Worm (Caenorhabditis elegans) whole organism, L1 larva: ENCODE results near the gene scl-21.

Source experiments
- C16A3.4 ChIP-seq: fragments of 150-350 bp; optimal IDR thresholded peaks from 2 replicates; lab custom pipeline; 2014; ENCODE audit warnings: missing biosample characterization, missing genetic modification characterization
- C34B4.2 ChIP-seq: sonication (generic microtip); optimal IDR thresholded peaks from 2 replicates; lab custom pipeline; 2017; ENCODE audit warnings: mild to moderate bottlenecking, missing genetic modification characterization, missing compliant biosample characterization
- F16B12.6 ChIP-seq: fragments of 150-350 bp; optimal IDR thresholded peaks from 2 replicates; lab custom pipeline; 2014; ENCODE audit warnings: missing biosample characterization, missing genetic modification characterization
- Y116A8C.19 ChIP-seq: sonication (generic microtip); optimal IDR thresholded peaks from 2 replicates; lab custom pipeline; 2016; ENCODE audit warnings: missing compliant biosample characterization, missing genetic modification characterization, borderline replicate concordance
- aha-1 ChIP-seq: fragments of 150-350 bp; optimal IDR thresholded peaks from 2 replicates; lab custom pipeline; 2014; ENCODE audit warnings: missing biosample characterization, missing genetic modification characterization
- alr-1 ChIP-seq: fragments of 200-800 bp; sonication (Bioruptor generic); optimal IDR thresholded peaks from 2 replicates; lab custom pipeline; 2018; ENCODE audit warnings: borderline replicate concordance, mild to moderate bottlenecking, missing genetic modification characterization, missing compliant biosample characterization
- blmp-1 ChIP-seq: fragments of 150-350 bp; optimal IDR thresholded peaks from 2 replicates; lab custom pipeline; 2014; ENCODE audit warnings: missing biosample characterization, missing genetic modification characterization
- ceh-63 ChIP-seq: fragments of 200-800 bp; sonication (Bioruptor generic); optimal IDR thresholded peaks from 2 replicates; lab custom pipeline; 2018; ENCODE audit warnings: mild to moderate bottlenecking, missing genetic modification characterization, missing compliant biosample characterization
- ceh-88 ChIP-seq: fragments of 200-800 bp; sonication (Bioruptor generic); IDR thresholded peaks from 2 replicates; pipeline ENCODE4 v1.3.6; 2022; ENCODE audit warnings: missing genetic modification characterization, missing compliant biosample characterization
- ces-1 ChIP-seq: fragments of 150-350 bp; optimal IDR thresholded peaks from 2 replicates; lab custom pipeline; 2014; ENCODE audit warnings: missing biosample characterization, missing genetic modification reagents, missing genetic modification characterization
- efl-1 ChIP-seq, 4 experiments: fragments of 150-350 bp; optimal IDR thresholded peaks in 3 of 4; peaks in 1 of 4; 1 replicate in 1 of 4; 2 replicates in 3 of 4; lab custom pipeline; 2014; ENCODE audit warnings: missing biosample characterization in 2 of 4, missing genetic modification characterization in 2 of 4, missing genetic modification reagents in 2 of 4
- egl-13 ChIP-seq: sonication (generic microtip); optimal IDR thresholded peaks from 2 replicates; lab custom pipeline; 2016; ENCODE audit warnings: missing genotype, missing genetic modification reagents, missing genetic modification characterization, missing compliant biosample characterization
- elt-2 ChIP-seq: sonication (generic microtip); optimal IDR thresholded peaks from 2 replicates; lab custom pipeline; 2016; ENCODE audit warnings: missing genetic modification characterization, mild to moderate bottlenecking, inconsistent platforms, missing compliant biosample characterization, missing genetic modification reagents
- elt-3 ChIP-seq, 6 experiments: fragments of 150-350 bp in 1 of 6; sonication (generic microtip); optimal IDR thresholded peaks; 2 replicates each; lab custom pipeline; 2017 to 2018; ENCODE audit warnings: missing biosample characterization in 6 of 6, missing genetic modification characterization in 6 of 6, inconsistent platforms in 1 of 6
- fkh-4 ChIP-seq: sonication (generic microtip); optimal IDR thresholded peaks from 2 replicates; lab custom pipeline; 2016; ENCODE audit warnings: missing compliant biosample characterization, missing genetic modification characterization, borderline replicate concordance
- fkh-8 ChIP-seq: sonication (generic microtip); optimal IDR thresholded peaks from 2 replicates; lab custom pipeline; 2016; ENCODE audit warnings: mild to moderate bottlenecking, missing genetic modification characterization, missing compliant biosample characterization
- fos-1 ChIP-seq: fragments of 150-350 bp; optimal IDR thresholded peaks from 2 replicates; lab custom pipeline; 2014; ENCODE audit warnings: missing biosample characterization, missing genetic modification characterization
- grh-1 ChIP-seq: fragments of 200-800 bp; sonication (Bioruptor generic); IDR thresholded peaks from 2 replicates; pipeline ENCODE4 v1.3.6; 2022; ENCODE audit warnings: missing genetic modification reagents, missing genetic modification characterization, missing compliant biosample characterization
- jun-1 ChIP-seq: fragments of 150-350 bp; optimal IDR thresholded peaks from 2 replicates; lab custom pipeline; 2014; ENCODE audit warnings: missing biosample characterization, missing genetic modification reagents, missing genetic modification characterization
- lin-13 ChIP-seq: fragments of 150-350 bp; optimal IDR thresholded peaks from 2 replicates; lab custom pipeline; 2014; ENCODE audit warnings: missing biosample characterization, missing genetic modification reagents, missing genetic modification characterization
- lin-14 ChIP-seq: fragments of 200-800 bp; sonication (Bioruptor generic); optimal IDR thresholded peaks from 2 replicates; lab custom pipeline; 2018; ENCODE audit warnings: mild to moderate bottlenecking, missing genetic modification characterization, moderate library complexity, missing compliant biosample characterization
- lin-35 ChIP-seq, 2 experiments: fragments of 150-350 bp; optimal IDR thresholded peaks; 2 replicates each; lab custom pipeline; 2014; ENCODE audit warnings: missing biosample characterization in 2 of 2, missing genetic modification characterization in 2 of 2, missing genetic modification reagents in 2 of 2
- lir-3 ChIP-seq: sonication (generic microtip); optimal IDR thresholded peaks from 2 replicates; lab custom pipeline; 2016; ENCODE audit warnings: mild to moderate bottlenecking, missing genetic modification characterization, moderate library complexity, missing compliant biosample characterization; ENCODE audit not compliant: poor library complexity
- lsy-2 ChIP-seq, 2 experiments: fragments of 150-350 bp; optimal IDR thresholded peaks; 2 replicates each; lab custom pipeline; 2014; ENCODE audit warnings: missing biosample characterization in 2 of 2, missing genetic modification characterization in 2 of 2
- mab-9 ChIP-seq: fragments of 200-800 bp; sonication (Bioruptor generic); IDR thresholded peaks from 2 replicates; pipeline ENCODE4 v1.3.6; 2022; ENCODE audit warnings: missing genetic modification reagents, missing genetic modification characterization, missing compliant biosample characterization
- mdl-1 ChIP-seq, 2 experiments: fragments of 150-350 bp; optimal IDR thresholded peaks; 2 replicates each; lab custom pipeline; 2014 to 2017; ENCODE audit warnings: missing biosample characterization in 2 of 2, missing genetic modification characterization in 2 of 2, inconsistent platforms in 1 of 2
- nhr-11 ChIP-seq: fragments of 150-350 bp; optimal IDR thresholded peaks from 2 replicates; lab custom pipeline; 2014; ENCODE audit warnings: missing biosample characterization, missing genetic modification characterization
- nhr-12 ChIP-seq: sonication (generic microtip); optimal IDR thresholded peaks from 2 replicates; lab custom pipeline; 2017; ENCODE audit warnings: missing biosample characterization, missing genetic modification characterization
- nhr-19 ChIP-seq: fragments of 200-800 bp; sonication (Bioruptor generic); conservative IDR thresholded peaks from 2 replicates; pipeline ENCODE4 v1.3.6; 2022; ENCODE audit warnings: missing genetic modification characterization, missing compliant biosample characterization
- nhr-20 ChIP-seq: sonication (generic microtip); optimal IDR thresholded peaks from 2 replicates; lab custom pipeline; 2016; ENCODE audit warnings: mild to moderate bottlenecking, missing genetic modification characterization, missing compliant biosample characterization
- nhr-47 ChIP-seq: sonication (generic microtip); optimal IDR thresholded peaks from 2 replicates; lab custom pipeline; 2016; ENCODE audit warnings: mild to moderate bottlenecking, missing genetic modification characterization, moderate library complexity, missing compliant biosample characterization
- nhr-71 ChIP-seq: sonication (generic microtip); optimal IDR thresholded peaks from 2 replicates; lab custom pipeline; 2016; ENCODE audit warnings: mild to moderate bottlenecking, missing genetic modification characterization, moderate library complexity, missing compliant biosample characterization
- nhr-76 ChIP-seq: sonication (generic microtip); optimal IDR thresholded peaks from 2 replicates; lab custom pipeline; 2017; ENCODE audit warnings: missing biosample characterization, missing genetic modification characterization
- nhr-85 ChIP-seq: sonication (generic microtip); peaks from one replicate; lab custom pipeline; 2016; ENCODE audit warnings: missing genetic modification characterization, inconsistent platforms, missing compliant biosample characterization
- pag-3 ChIP-seq: sonication (generic microtip); optimal IDR thresholded peaks from 2 replicates; lab custom pipeline; 2017; ENCODE audit warnings: missing genetic modification characterization, mild to moderate bottlenecking, missing compliant biosample characterization, antibody characterized with exemption, borderline replicate concordance; ENCODE audit not compliant: insufficient read depth
- pqm-1 ChIP-seq: sonication (generic microtip); optimal IDR thresholded peaks from 3 replicates; lab custom pipeline; 2017; ENCODE audit warnings: missing biosample characterization, missing genetic modification characterization
- snu-23 ChIP-seq: sonication (generic microtip); optimal IDR thresholded peaks from 2 replicates; lab custom pipeline; 2016; ENCODE audit warnings: missing genetic modification characterization, missing compliant biosample characterization
- swsn-7 ChIP-seq: sonication (generic microtip); optimal IDR thresholded peaks from 2 replicates; lab custom pipeline; 2016; ENCODE audit warnings: missing genetic modification characterization, missing compliant biosample characterization
- tbx-2 ChIP-seq: sonication (generic microtip); optimal IDR thresholded peaks from 2 replicates; lab custom pipeline; 2016; ENCODE audit warnings: missing genetic modification characterization, missing compliant biosample characterization
- tlp-1 ChIP-seq: fragments of 150-350 bp; optimal IDR thresholded peaks from 2 replicates; lab custom pipeline; 2014; ENCODE audit warnings: missing biosample characterization, missing genetic modification characterization
- unc-30 ChIP-seq: sonication (generic microtip); optimal IDR thresholded peaks from 2 replicates; lab custom pipeline; 2017; ENCODE audit warnings: missing biosample characterization, missing genetic modification characterization
- unc-98 ChIP-seq: fragments of 200-800 bp; sonication (Bioruptor generic); IDR thresholded peaks from 2 replicates; pipeline ENCODE4 v1.3.6; 2022; ENCODE audit warnings: missing genetic modification characterization, missing compliant biosample characterization
- vab-15 ChIP-seq: sonication (generic microtip); optimal IDR thresholded peaks from 2 replicates; lab custom pipeline; 2017; ENCODE audit warnings: missing genotype, mild to moderate bottlenecking, missing genetic modification characterization, missing compliant biosample characterization
- xbp-1 ChIP-seq: sonication (generic microtip); optimal IDR thresholded peaks from 2 replicates; lab custom pipeline; 2016; ENCODE audit warnings: missing genetic modification characterization, missing compliant biosample characterization
- zag-1 ChIP-seq: fragments of 150-350 bp; optimal IDR thresholded peaks from 2 replicates; lab custom pipeline; 2014; ENCODE audit warnings: missing biosample characterization, missing genetic modification characterization
- ztf-11 ChIP-seq, 2 experiments: sonication (generic microtip); optimal IDR thresholded peaks; 2 replicates each; lab custom pipeline; 2016 to 2017; ENCODE audit warnings: missing genetic modification characterization in 2 of 2, missing biosample characterization in 1 of 2, missing compliant biosample characterization in 1 of 2

scl-21 gene

ce11 chrV:19526197-19526596, 30.7 kb upstream of the scl-21 start:
- TF ChIP-seq nhr-85 (tag; lab: Kevin White, UChicago), result peak; percentile 84
- no peak for TF ChIP-seq ceh-63 (GFP tag; lab: Kevin White, UChicago)
- no peak for TF ChIP-seq ceh-88
- TF ChIP-seq fkh-4, result no peak
- TF ChIP-seq snu-23 (GFP tag; lab: Kevin White, UChicago), result no peak
- no peak for TF ChIP-seq C34B4.2 (tag; lab: Kevin White, UChicago)
- no peak for TF ChIP-seq C16A3.4 (tag; lab: Kevin White, UChicago)
- peak; percentile 23 for TF ChIP-seq lin-14 (GFP tag; lab: Kevin White, UChicago)
- no peak for TF ChIP-seq nhr-12 (tag; lab: Kevin White, UChicago)
- TF ChIP-seq nhr-19 (GFP tag; lab: Robert Waterston, UW), result peak; percentile 67
- peak; percentile 9 for TF ChIP-seq nhr-20
- TF ChIP-seq elt-3 (tag; optimal IDR thresholded peaks at IDR 0.05; lab: Kevin White, UChicago), result peak in 1 of 6 experiments; percentile 8
- TF ChIP-seq pag-3 (tag; lab: Kevin White, UChicago), result no peak
- no peak for TF ChIP-seq ces-1
- peak; percentile 16 for TF ChIP-seq blmp-1 (tag; lab: Kevin White, UChicago)
- TF ChIP-seq nhr-71 (tag; lab: Kevin White, UChicago), result peak; percentile 24
- no peak for TF ChIP-seq efl-1 (optimal IDR thresholded peaks at IDR 0.05; lab: Kevin White, UChicago)
- no peak for TF ChIP-seq efl-1 (GFP tag; optimal IDR thresholded peaks at IDR 0.05 in 1 of 2; lab: Kevin White, UChicago)
- no peak for TF ChIP-seq unc-30 (tag; lab: Kevin White, UChicago)

ce11 chrV:19524569-19524968, 29.1 kb upstream of the scl-21 start:
- TF ChIP-seq nhr-11, result no peak
- TF ChIP-seq efl-1 (optimal IDR thresholded peaks at IDR 0.05; lab: Kevin White, UChicago), result no peak
- TF ChIP-seq efl-1 (GFP tag; optimal IDR thresholded peaks at IDR 0.05 in 1 of 2; lab: Kevin White, UChicago), result peak in 1 of 2 experiments; percentile 84
- TF ChIP-seq mdl-1 (tag; optimal IDR thresholded peaks at IDR 0.05; lab: Kevin White, UChicago), result peak in 1 of 2 experiments; percentile 76
- no peak for TF ChIP-seq mab-9 (GFP tag; lab: Robert Waterston, UW)
- peak; percentile 43 for TF ChIP-seq fkh-8
- TF ChIP-seq lin-13 (GFP tag; lab: Kevin White, UChicago), result no peak
- no peak for TF ChIP-seq zag-1 (tag; lab: Kevin White, UChicago)
- no peak for TF ChIP-seq F16B12.6 (tag; lab: Kevin White, UChicago)
- peak; percentile 19 for TF ChIP-seq nhr-47
- TF ChIP-seq elt-2 (tag; lab: Kevin White, UChicago), result peak; percentile 3
- no peak for TF ChIP-seq unc-98
- no peak for TF ChIP-seq nhr-76
- peak in 1 of 2 experiments; percentile 5 for TF ChIP-seq lin-35 (GFP tag; optimal IDR thresholded peaks at IDR 0.05; lab: Kevin White, UChicago)
- no peak for TF ChIP-seq vab-15 (tag; lab: Kevin White, UChicago)
- TF ChIP-seq nhr-20, result peak; percentile 23
- TF ChIP-seq fos-1 (tag; lab: Kevin White, UChicago), result no peak
- TF ChIP-seq nhr-19 (GFP tag; lab: Robert Waterston, UW), result peak; percentile 39
- no peak for TF ChIP-seq elt-3 (tag; optimal IDR thresholded peaks at IDR 0.05; lab: Kevin White, UChicago)
- TF ChIP-seq blmp-1 (tag; lab: Kevin White, UChicago), result peak; percentile 54
- peak; percentile 59 for TF ChIP-seq nhr-71 (tag; lab: Kevin White, UChicago)
- peak; percentile 67 for TF ChIP-seq lin-14 (GFP tag; lab: Kevin White, UChicago)
- TF ChIP-seq lsy-2 (tag; optimal IDR thresholded peaks at IDR 0.05; lab: Kevin White, UChicago), result no peak
- TF ChIP-seq egl-13 (tag; lab: Kevin White, UChicago), result no peak
- TF ChIP-seq pqm-1 (tag; lab: Kevin White, UChicago), result no peak
- no peak for TF ChIP-seq jun-1 (tag; lab: Kevin White, UChicago)
- no peak for TF ChIP-seq C34B4.2 (tag; lab: Kevin White, UChicago)
- no peak for TF ChIP-seq aha-1

- TF ChIP-seq tbx-2 (peak; percentile 90), ces-1 (no peak), swsn-7 (peak; percentile 88), ztf-11 (tag; optimal IDR thresholded peaks at IDR 0.05; lab: Kevin White, UChicago) (peak in 1 of 2 experiments; percentile 77), lir-3 (peak; percentile 64), Y116A8C.19 (tag; lab: Kevin White, UChicago) (no peak), snu-23 (GFP tag; lab: Kevin White, UChicago) (peak; percentile 90), alr-1 (tag; lab: Kevin White, UChicago) (no peak), lin-13 (GFP tag; lab: Kevin White, UChicago) (peak; percentile 61), xbp-1 (tag; lab: Kevin White, UChicago) (peak; percentile 71), aha-1 (no peak), tlp-1 (no peak), unc-98 (peak; percentile 32; the same call in 1 of the 2 replicates), lin-14 (GFP tag; lab: Kevin White, UChicago) (peak; percentile 98), F16B12.6 (tag; lab: Kevin White, UChicago) (no peak), vab-15 (tag; lab: Kevin White, UChicago) (peak; percentile 85), grh-1 (GFP tag; lab: Robert Waterston, UW) (peak; percentile 91), elt-2 (tag; lab: Kevin White, UChicago) (peak; percentile 82)
These were observed 27.2 kb upstream of the scl-21 start for ce11 chrV:19522551-19523137.
